Fruit fly (Drosophila melanogaster) whole organism, pupa: ENCODE measurements around the gene NT1.

ENCODE experiments used
- CG15710 ChIP-seq: fragments of 200-800 bp; sonication (Bioruptor generic); optimal IDR thresholded peaks from 2 replicates; lab custom pipeline; 2018; ENCODE audit warnings: missing biosample characterization, mild to moderate bottlenecking, missing genetic modification characterization, moderate library complexity
- CG32121 ChIP-seq: fragments of 200-800 bp; sonication (Bioruptor generic); IDR thresholded peaks from 2 replicates; pipeline ENCODE4 v1.3.6; 2022; ENCODE audit warnings: missing biosample characterization, missing genetic modification characterization
- CG34367 ChIP-seq: fragments of 200-800 bp; sonication (Bioruptor generic); optimal IDR thresholded peaks from 2 replicates; lab custom pipeline; 2018; ENCODE audit warnings: missing biosample characterization, mild to moderate bottlenecking, missing genetic modification characterization
- CG4496 ChIP-seq: fragments of 200-800 bp; sonication (Bioruptor generic); IDR thresholded peaks from 3 replicates; pipeline ENCODE4 v1.3.6; 2022; ENCODE audit warnings: missing biosample characterization, missing genetic modification characterization
- Pif1A ChIP-seq: fragments of 200-800 bp; sonication (Bioruptor generic); optimal IDR thresholded peaks from 3 replicates; lab custom pipeline; 2016; ENCODE audit warnings: missing biosample characterization, missing genetic modification characterization
- Pif1B ChIP-seq: fragments of 200-800 bp; sonication (Bioruptor generic); optimal IDR thresholded peaks from 3 replicates; lab custom pipeline; 2016; ENCODE audit warnings: missing biosample characterization, missing genetic modification characterization

- TF ChIP-seq CG4496 (GFP tag; lab: Robert Waterston, UW) (no peak), Pif1A (GFP tag; lab: Kevin White, UChicago) (no peak), CG32121 (GFP tag; lab: Robert Waterston, UW) (no peak), Pif1B (GFP tag; lab: Kevin White, UChicago) (no peak), CG34367 (tag; lab: Kevin White, UChicago) (no peak), CG15710 (no peak)
These were observed 41.1 kb upstream of the NT1 start for dm6 chr3L:4549341-4549740.
